Fruit fly (Drosophila melanogaster) S2 (cell line): Measurements from ENCODE around the gene CG43880.

Experiments used
- CG8478 ChIP-seq: fragments of >200 bp; optimal IDR thresholded peaks from 2 replicates; lab custom pipeline; 2018
- CTCF ChIP-seq, 2 experiments: fragments of >200 bp; optimal IDR thresholded peaks; 2 replicates each; lab custom pipeline; 2018

DNA sequence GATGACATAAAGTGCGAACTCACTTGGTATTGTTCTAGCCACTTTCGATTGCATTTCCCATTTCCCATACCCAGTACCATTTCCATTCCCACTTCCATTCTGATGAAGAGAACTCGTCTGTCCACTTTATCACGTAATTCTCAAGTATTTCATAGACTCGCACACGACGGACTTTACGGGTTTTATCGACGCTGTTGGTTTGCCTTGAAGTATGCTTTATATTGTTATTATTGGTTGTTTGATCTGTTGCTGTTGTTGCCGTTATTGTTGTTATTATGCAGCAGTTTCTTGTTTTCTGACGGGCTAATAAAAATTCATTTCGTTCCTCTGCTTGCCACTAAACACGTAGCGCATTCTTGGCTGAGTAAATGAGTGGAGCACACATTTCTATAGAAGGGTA is 6.4 kb upstream of the CG43880 start:
- TF ChIP-seq CG8478 (lab: Kevin White, UChicago) (no peak), CTCF (optimal IDR thresholded peaks at IDR 0.05; lab: Kevin White, UChicago) (no peak)
